Fruit fly (Drosophila melanogaster): ENCODE results near the gene ScsbetaG.
A peak's percentile ranks its signal among the peaks of the same experiment; 100 is the strongest.

Gene ScsbetaG

DNA sequence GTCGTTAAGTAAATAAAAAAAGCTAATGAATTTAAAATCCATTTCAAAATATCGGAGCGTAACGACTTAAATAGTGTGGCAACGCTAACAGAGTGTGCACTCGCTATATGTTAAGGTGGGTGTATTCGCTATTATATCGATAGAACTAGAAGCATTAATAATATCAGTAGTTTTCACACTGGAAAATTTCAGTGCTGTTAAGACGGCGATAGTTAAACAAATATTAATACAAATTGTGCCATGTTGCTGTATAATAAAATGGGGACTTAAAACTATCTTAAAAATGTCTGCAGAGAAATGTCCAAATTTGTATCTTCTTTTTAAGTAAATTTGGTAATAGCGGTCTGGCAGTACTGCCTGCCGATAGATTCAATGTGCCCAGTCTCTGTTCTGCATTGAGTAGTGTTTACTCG is 19.8 kb upstream of the ScsbetaG start (continued):
- TF ChIP-seq nerfin-2 (GFP tag; IDR thresholded peaks at IDR 0.05; ENCODE audit: partially characterized antibody) (peak; percentile 62; the same call in 1 of the 2 replicates), CG1233 (GFP tag; optimal IDR thresholded peaks at IDR 0.05) (peak; percentile 74), tll (GFP tag; optimal IDR thresholded peaks at IDR 0.05) (peak; percentile 36 to 74), cato (GFP tag; optimal IDR thresholded peaks at IDR 0.05; ENCODE audit: borderline replicate concordance) (peak; percentile 72), CG10543 (GFP tag; optimal IDR thresholded peaks at IDR 0.05) (no peak), CG11398 (GFP tag; optimal IDR thresholded peaks at IDR 0.05) (peak; percentile 51), CG1832 (GFP tag; optimal IDR thresholded peaks at IDR 0.05) (no peak), sob (GFP tag; IDR thresholded peaks at IDR 0.05) (peak; percentile 91), pfk (GFP tag; optimal IDR thresholded peaks at IDR 0.05) (no peak), dm (GFP tag; optimal IDR thresholded peaks at IDR 0.05) (peak; percentile 82), Antp (GFP tag; optimal IDR thresholded peaks at IDR 0.05) (peak; percentile 85), CG14710 (tag; optimal IDR thresholded peaks at IDR 0.05) (peak; percentile 94), wdn (GFP tag; IDR thresholded peaks at IDR 0.05) (peak; percentile 85), croc (GFP tag; conservative IDR thresholded peaks at IDR 0.05) (peak; percentile 80), hb (GFP tag; IDR thresholded peaks at IDR 0.05; ENCODE audit: partially characterized antibody) (peak; percentile 80), az2 (GFP tag; optimal IDR thresholded peaks at IDR 0.05) (peak; percentile 77), Sry-β (GFP tag; optimal IDR thresholded peaks at IDR 0.05) (no peak), CG4282 (GFP tag; optimal IDR thresholded peaks at IDR 0.05) (peak; percentile 72), Doc3 (GFP tag; IDR thresholded peaks at IDR 0.05; ENCODE audit: partially characterized antibody) (peak; percentile 85), CG10321 (GFP tag; IDR thresholded peaks at IDR 0.05) (peak; percentile 37; the same call in 1 of the 2 replicates), knrl (GFP tag; IDR thresholded peaks at IDR 0.05; ENCODE audit: partially characterized antibody) (peak; percentile 92), E2f2 (GFP tag; IDR thresholded peaks at IDR 0.05) (peak; percentile 85), run (tag; optimal IDR thresholded peaks at IDR 0.05) (no peak), CG8478 (optimal IDR thresholded peaks at IDR 0.05) (no peak), schlank (tag; optimal IDR thresholded peaks at IDR 0.05) (peak; percentile 63), CG9727 (GFP tag; optimal IDR thresholded peaks at IDR 0.05) (peak; percentile 78), sr (GFP tag; IDR thresholded peaks at IDR 0.05) (peak; percentile 16; the same call in 1 of the 3 replicates), CG3281 (GFP tag; optimal IDR thresholded peaks at IDR 0.05) (no peak), crp (GFP tag; optimal IDR thresholded peaks at IDR 0.05) (peak in 1 of 2 experiments; percentile 34), CG17328 (GFP tag; IDR thresholded peaks at IDR 0.05) (peak; percentile 80), CG10147 (GFP tag; optimal IDR thresholded peaks at IDR 0.05) (no peak), CG7786 (GFP tag; optimal IDR thresholded peaks at IDR 0.05) (peak; percentile 86), ind (GFP tag; optimal IDR thresholded peaks at IDR 0.05) (peak; percentile 92), tna (GFP tag; IDR thresholded peaks at IDR 0.05; ENCODE audit: partially characterized antibody) (no peak; the same call in 1 of the 2 replicates), dmrt11E (tag; optimal IDR thresholded peaks at IDR 0.05) (peak; percentile 81), sens-2 (GFP tag; IDR thresholded peaks at IDR 0.05) (peak; percentile 79), gsb (GFP tag; IDR thresholded peaks at IDR 0.05) (peak; percentile 77), CG15514 (GFP tag; optimal IDR thresholded peaks at IDR 0.05) (peak; percentile 90), CG4820 (GFP tag; optimal IDR thresholded peaks at IDR 0.05) (peak; percentile 86), Lhr (GFP tag; optimal IDR thresholded peaks at IDR 0.05) (peak; percentile 84), NK7.1 (GFP tag; optimal IDR thresholded peaks at IDR 0.05) (peak; percentile 71), CG16863 (GFP tag; optimal IDR thresholded peaks at IDR 0.05) (peak; percentile 75), ap (GFP tag; IDR thresholded peaks at IDR 0.05) (peak; percentile 84), CG8281 (tag; optimal IDR thresholded peaks at IDR 0.05) (peak; percentile 49), kay (GFP tag; optimal IDR thresholded peaks at IDR 0.05) (peak; percentile 68), seq (GFP tag; IDR thresholded peaks at IDR 0.05) (peak; percentile 67), CG3163 (GFP tag; optimal IDR thresholded peaks at IDR 0.05) (peak; percentile 49), trem (tag; optimal IDR thresholded peaks at IDR 0.05) (peak; percentile 92), Max (GFP tag; optimal IDR thresholded peaks at IDR 0.05) (peak; percentile 74), lola (GFP tag; optimal IDR thresholded peaks at IDR 0.05) (peak in 1 of 3 experiments; percentile 74)

Data from whole organism, embryonic.